Worm (Caenorhabditis elegans) whole organism, L1 larva: ENCODE measurements around the gene col-72.

ENCODE experiments used
- C34B4.2 ChIP-seq: sonication (generic microtip); optimal IDR thresholded peaks from 2 replicates; lab custom pipeline; 2017; ENCODE audit warnings: mild to moderate bottlenecking, missing genetic modification characterization, missing compliant biosample characterization
- aly-2 ChIP-seq: fragments of 150-350 bp; optimal IDR thresholded peaks from 2 replicates; lab custom pipeline; 2014; ENCODE audit warnings: missing biosample characterization, missing genetic modification characterization
- blmp-1 ChIP-seq: fragments of 150-350 bp; optimal IDR thresholded peaks from 2 replicates; lab custom pipeline; 2014; ENCODE audit warnings: missing biosample characterization, missing genetic modification characterization
- egl-27 ChIP-seq, 2 experiments: fragments of 150-350 bp in 1 of 2; sonication (generic microtip); optimal IDR thresholded peaks; 3 replicates each; lab custom pipeline; 2017 to 2018; ENCODE audit warnings: missing biosample characterization in 2 of 2, missing genetic modification characterization in 2 of 2, missing genetic modification reagents in 2 of 2
- fos-1 ChIP-seq: fragments of 150-350 bp; optimal IDR thresholded peaks from 2 replicates; lab custom pipeline; 2014; ENCODE audit warnings: missing biosample characterization, missing genetic modification characterization
- lin-15B ChIP-seq: fragments of 150-350 bp; sonication (generic microtip); optimal IDR thresholded peaks from 3 replicates; lab custom pipeline; 2014; ENCODE audit warnings: missing biosample characterization, missing genetic modification characterization
- nhr-237 ChIP-seq: fragments of 150-350 bp; optimal IDR thresholded peaks from 2 replicates; lab custom pipeline; 2014; ENCODE audit warnings: missing biosample characterization, missing genetic modification characterization
- skn-1 ChIP-seq: fragments of 150-350 bp; optimal IDR thresholded peaks from 2 replicates; lab custom pipeline; 2014; ENCODE audit warnings: missing biosample characterization, missing genetic modification characterization
- zip-4 ChIP-seq: fragments of 200-800 bp; sonication (Bioruptor generic); optimal IDR thresholded peaks from 2 replicates; lab custom pipeline; 2018; ENCODE audit warnings: mild to moderate bottlenecking, missing genetic modification characterization, moderate library complexity, missing compliant biosample characterization

- TF ChIP-seq lin-15B (tag; lab: Kevin White, UChicago): no peak
- TF ChIP-seq nhr-237 (tag; lab: Kevin White, UChicago): no peak
- TF ChIP-seq fos-1 (tag; lab: Kevin White, UChicago): no peak
- no peak for TF ChIP-seq skn-1 (tag; lab: Kevin White, UChicago)
- no peak for TF ChIP-seq blmp-1 (tag; lab: Kevin White, UChicago)
- TF ChIP-seq C34B4.2 (tag; lab: Kevin White, UChicago): no peak
- TF ChIP-seq zip-4 (GFP tag; lab: Kevin White, UChicago): no peak
- no peak for TF ChIP-seq egl-27 (tag; optimal IDR thresholded peaks at IDR 0.05; lab: Kevin White, UChicago)
- no peak for TF ChIP-seq aly-2
Observed at ce11 chrII:3557417-3557816, 33.4 kb upstream of the col-72 start, which contains the start of gene lgc-45.
